Worm (Caenorhabditis elegans): Measurements from ENCODE around the gene cku-70.

- TF ChIP-seq snpc-4 (tag; optimal IDR thresholded peaks at IDR 0.05) (no peak), nhr-237 (tag; optimal IDR thresholded peaks at IDR 0.05) (no peak), blmp-1 (tag; optimal IDR thresholded peaks at IDR 0.05) (no peak), nhr-76 (tag; optimal IDR thresholded peaks at IDR 0.05) (no peak), ceh-83 (GFP tag; optimal IDR thresholded peaks at IDR 0.05) (no peak)
These were observed 40.9 kb downstream of the cku-70 start for ce11 chrIII:11195553-11195952.

Data from whole organism, mixed stage, embryonic.